Fruit fly (Drosophila melanogaster) whole organism: ENCODE results near the gene mRpL51.

Experiments used
- CG8478 ChIP-seq: fragments of >200 bp; optimal IDR thresholded peaks from 2 replicates; lab custom pipeline; 2018; ENCODE audit warnings: inconsistent platforms
- EcR ChIP-seq, 2 experiments: fragments of >200 bp; optimal IDR thresholded peaks; 2 replicates each; lab custom pipeline; 2017; ENCODE audit warnings: missing biosample characterization in 2 of 2, missing genetic modification characterization in 2 of 2, missing genetic modification reagents in 2 of 2
- pan ChIP-seq: fragments of >200 bp; optimal IDR thresholded peaks from 2 replicates; lab custom pipeline; 2017
- psq ChIP-seq: fragments of >200 bp; optimal IDR thresholded peaks from 2 replicates; lab custom pipeline; 2017
- usp ChIP-seq: fragments of >200 bp; optimal IDR thresholded peaks from 2 replicates; lab custom pipeline; 2017; ENCODE audit warnings: missing biosample characterization, missing genetic modification characterization, mixed read lengths

dm6 chr2L:8548118-8548517 lies 30.9 kb upstream of the mRpL51 start:
- TF ChIP-seq usp (GFP tag; lab: Kevin White, UChicago) (no peak), pan (lab: Kevin White, UChicago) (no peak), EcR (GFP tag; optimal IDR thresholded peaks at IDR 0.05; lab: Kevin White, UChicago) (no peak), psq (lab: Kevin White, UChicago) (no peak), CG8478 (lab: Kevin White, UChicago) (no peak)
